Worm (Caenorhabditis elegans) whole organism, early embryonic: ENCODE data around the gene F14H12.6.

Source experiments
- B0310.2 ChIP-seq: sonication (generic microtip); optimal IDR thresholded peaks from 2 replicates; lab custom pipeline; 2016; ENCODE audit warnings: mild to moderate bottlenecking, missing genetic modification characterization, missing compliant biosample characterization
- F13C5.2 ChIP-seq: sonication (generic microtip); optimal IDR thresholded peaks from 2 replicates; lab custom pipeline; 2017; ENCODE audit warnings: mild to moderate bottlenecking, missing genetic modification characterization, inconsistent platforms, missing compliant biosample characterization
- aly-1 ChIP-seq: sonication (generic microtip); optimal IDR thresholded peaks from 2 replicates; lab custom pipeline; 2016; ENCODE audit warnings: missing genetic modification characterization, missing compliant biosample characterization
- ama-1 ChIP-seq: fragments of 150-350 bp; optimal IDR thresholded peaks from 2 replicates; lab custom pipeline; 2014
- ceh-13 ChIP-seq: fragments of 200-800 bp; sonication (Bioruptor generic); optimal IDR thresholded peaks from 2 replicates; lab custom pipeline; 2018; ENCODE audit warnings: mild to moderate bottlenecking, missing genetic modification characterization, missing compliant biosample characterization
- ceh-36 ChIP-seq: sonication (generic microtip); optimal IDR thresholded peaks from 2 replicates; lab custom pipeline; 2016; ENCODE audit warnings: missing genetic modification characterization, inconsistent platforms, missing compliant biosample characterization
- ets-7 ChIP-seq: sonication (generic microtip); optimal IDR thresholded peaks from 2 replicates; lab custom pipeline; 2016; ENCODE audit warnings: missing genotype, missing genetic modification characterization, missing compliant biosample characterization
- flt-1 ChIP-seq: fragments of 200-800 bp; sonication (Bioruptor generic); IDR thresholded peaks from 2 replicates; pipeline ENCODE4 v1.3.6; 2022; ENCODE audit warnings: missing genetic modification characterization, missing compliant biosample characterization
- hmbx-1 ChIP-seq: sonication (generic microtip); optimal IDR thresholded peaks from 2 replicates; lab custom pipeline; 2016; ENCODE audit warnings: mild to moderate bottlenecking, missing genetic modification characterization, missing compliant biosample characterization
- hmg-4 ChIP-seq: fragments of 200-800 bp; sonication (Bioruptor generic); optimal IDR thresholded peaks from 2 replicates; lab custom pipeline; 2018; ENCODE audit warnings: mild to moderate bottlenecking, missing genetic modification characterization, missing compliant biosample characterization
- hnd-1 ChIP-seq: sonication (generic microtip); optimal IDR thresholded peaks from 2 replicates; lab custom pipeline; 2016; ENCODE audit warnings: missing genetic modification characterization, missing compliant biosample characterization
- pes-1 ChIP-seq: fragments of 200-800 bp; sonication (Bioruptor generic); IDR thresholded peaks from 2 replicates; pipeline ENCODE4 v1.3.6; 2022; ENCODE audit warnings: missing genetic modification reagents, missing genetic modification characterization, missing compliant biosample characterization
- scrt-1 ChIP-seq: fragments of 200-800 bp; sonication (Bioruptor generic); IDR thresholded peaks from 2 replicates; pipeline ENCODE4 v1.3.6; 2022; ENCODE audit warnings: missing genetic modification characterization, missing compliant biosample characterization
- sea-1 ChIP-seq: fragments of 200-800 bp; sonication (Bioruptor generic); conservative IDR thresholded peaks from 2 replicates; pipeline ENCODE4 v1.3.6; 2022; ENCODE audit warnings: missing genetic modification characterization, missing compliant biosample characterization
- tbx-11 ChIP-seq: fragments of 200-800 bp; sonication (Bioruptor generic); IDR thresholded peaks from 2 replicates; pipeline ENCODE4 v1.3.6; 2022; ENCODE audit warnings: missing genetic modification characterization, missing compliant biosample characterization
- tbx-37 ChIP-seq: fragments of 200-800 bp; sonication (Bioruptor generic); conservative IDR thresholded peaks from 2 replicates; pipeline ENCODE4 v1.3.6; 2022; ENCODE audit warnings: missing genetic modification reagents, missing genetic modification characterization, missing compliant biosample characterization
- tra-4 ChIP-seq: sonication (generic microtip); optimal IDR thresholded peaks from 2 replicates; lab custom pipeline; 2017; ENCODE audit warnings: missing genetic modification characterization, missing compliant biosample characterization

F14H12.6 gene

DNA sequence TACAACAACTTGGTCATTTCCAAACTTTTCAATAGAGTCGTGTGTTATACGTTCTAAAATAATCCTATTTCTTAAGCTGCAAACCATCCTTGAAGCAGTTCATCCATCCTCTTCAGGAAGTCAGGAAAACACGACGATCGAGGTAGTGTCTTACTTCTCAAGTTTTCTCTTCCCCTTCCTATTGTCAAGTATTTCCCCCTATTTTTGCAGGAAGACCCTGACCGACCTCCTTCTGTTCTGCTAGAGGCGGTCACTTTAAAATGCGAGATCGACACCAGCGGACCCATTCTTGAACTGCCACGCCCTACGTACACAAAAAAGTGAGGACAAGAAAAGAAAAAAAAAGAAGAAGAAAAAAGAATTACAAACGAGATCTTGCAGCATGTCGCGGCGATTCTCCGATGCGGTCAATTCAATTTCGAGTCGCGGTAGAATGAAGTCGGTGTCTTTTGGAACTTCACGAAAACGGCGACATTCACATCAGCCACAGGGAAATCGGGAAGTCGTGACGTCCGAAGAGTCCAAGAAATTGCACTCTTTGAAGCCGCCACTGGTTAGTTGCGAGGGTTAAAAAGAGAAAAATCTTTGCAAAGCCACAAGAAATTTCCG lies 34.4 kb downstream of the F14H12.6 start:
- TF ChIP-seq hnd-1 (tag; lab: Kevin White, UChicago) (no peak), B0310.2 (tag; lab: Kevin White, UChicago) (no peak)

DNA sequence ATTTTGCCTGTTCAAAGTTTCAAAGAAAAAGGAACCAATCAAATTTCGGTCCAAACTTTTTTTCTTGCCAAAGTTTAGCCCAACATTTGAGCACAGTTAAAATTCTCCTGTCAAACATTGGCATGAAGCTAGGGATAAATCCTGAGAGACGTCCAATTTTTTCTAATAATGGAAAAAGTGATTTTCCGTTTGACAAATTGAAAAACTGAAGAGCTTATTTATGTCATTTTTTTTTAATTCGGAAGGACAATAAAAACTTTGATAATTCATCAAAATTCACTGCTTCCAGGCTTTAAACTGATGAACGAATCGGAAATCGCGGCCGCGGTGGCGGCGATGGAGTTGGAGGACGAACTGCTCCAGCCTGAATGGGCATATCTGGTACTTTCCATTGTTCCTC lies 36.8 kb downstream of the F14H12.6 start, which contains the start of gene dop-6:
TSS of gene dop-6 (plus strand) at position 301 of the 400 bp plus-strand sequence.
- TF ChIP-seq tra-4 (tag; lab: Kevin White, UChicago) (no peak), ets-7 (tag; lab: Kevin White, UChicago) (no peak), hnd-1 (tag; lab: Kevin White, UChicago) (no peak), aly-1 (tag; lab: Kevin White, UChicago) (no peak), B0310.2 (tag; lab: Kevin White, UChicago) (no peak), ceh-36 (tag; lab: Kevin White, UChicago) (no peak), scrt-1 (GFP tag; lab: Robert Waterston, UW) (no peak), sea-1 (GFP tag; lab: Robert Waterston, UW) (no peak), ama-1 (lab: Kevin White, UChicago) (no peak), flt-1 (GFP tag; lab: Robert Waterston, UW) (no peak), tbx-37 (no peak), F13C5.2 (tag; lab: Kevin White, UChicago) (no peak), tbx-11 (GFP tag; lab: Robert Waterston, UW) (no peak)

DNA sequence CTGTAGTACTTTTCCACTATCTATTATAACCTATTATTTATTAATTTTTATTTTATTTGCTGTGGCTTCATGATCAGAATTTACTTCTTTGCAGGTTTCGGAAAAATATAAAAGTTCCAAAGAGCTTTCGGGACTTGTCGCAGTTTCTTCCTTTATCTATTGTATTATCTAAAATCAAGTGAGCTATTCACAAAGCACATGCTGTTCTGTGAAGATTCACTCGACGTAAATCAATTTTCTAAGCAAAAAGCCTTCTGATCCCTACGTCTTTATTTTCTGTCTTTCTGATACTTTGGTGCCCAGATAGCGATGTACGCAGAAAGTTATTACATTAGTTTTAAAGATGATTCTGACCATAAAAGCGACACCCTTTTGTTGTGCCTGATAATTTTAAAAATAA lies 40.3 kb downstream of the F14H12.6 start:
- TF ChIP-seq tbx-37 (no peak), ceh-13 (GFP tag; lab: Kevin White, UChicago) (no peak), pes-1 (no peak), tra-4 (tag; lab: Kevin White, UChicago) (no peak), scrt-1 (GFP tag; lab: Robert Waterston, UW) (no peak), ets-7 (tag; lab: Kevin White, UChicago) (no peak), hmbx-1 (tag; lab: Kevin White, UChicago) (no peak), B0310.2 (tag; lab: Kevin White, UChicago) (no peak), hmg-4 (GFP tag; lab: Kevin White, UChicago) (no peak), F13C5.2 (tag; lab: Kevin White, UChicago) (no peak), aly-1 (tag; lab: Kevin White, UChicago) (no peak), ama-1 (lab: Kevin White, UChicago) (no peak), tbx-11 (GFP tag; lab: Robert Waterston, UW) (no peak), sea-1 (GFP tag; lab: Robert Waterston, UW) (no peak), flt-1 (GFP tag; lab: Robert Waterston, UW) (no peak), hnd-1 (tag; lab: Kevin White, UChicago) (no peak), ceh-36 (tag; lab: Kevin White, UChicago) (no peak)

DNA sequence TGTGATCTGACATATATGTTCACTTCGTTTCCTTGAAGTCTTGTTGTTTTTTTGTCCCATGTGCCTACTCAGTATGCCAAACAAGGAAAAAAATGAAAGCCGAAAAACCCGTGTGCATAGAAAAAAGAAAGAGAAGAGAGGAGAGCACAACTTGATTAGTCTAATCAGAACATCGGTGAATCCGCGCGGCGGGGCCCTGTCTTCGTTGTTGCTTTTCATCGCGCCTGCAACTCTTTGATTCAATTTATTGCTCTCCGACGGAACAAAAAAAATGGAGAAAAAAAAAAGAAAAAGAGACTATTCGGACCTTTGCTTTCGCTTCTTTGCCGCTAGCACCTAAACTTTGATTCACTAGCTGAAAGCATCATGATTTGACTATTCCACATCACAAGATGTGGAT lies 42.4 kb downstream of the F14H12.6 start:
- TF ChIP-seq flt-1 (GFP tag; lab: Robert Waterston, UW) (no peak), sea-1 (GFP tag; lab: Robert Waterston, UW) (no peak), hnd-1 (tag; lab: Kevin White, UChicago) (no peak), hmbx-1 (tag; lab: Kevin White, UChicago) (no peak), tbx-37 (no peak)

DNA sequence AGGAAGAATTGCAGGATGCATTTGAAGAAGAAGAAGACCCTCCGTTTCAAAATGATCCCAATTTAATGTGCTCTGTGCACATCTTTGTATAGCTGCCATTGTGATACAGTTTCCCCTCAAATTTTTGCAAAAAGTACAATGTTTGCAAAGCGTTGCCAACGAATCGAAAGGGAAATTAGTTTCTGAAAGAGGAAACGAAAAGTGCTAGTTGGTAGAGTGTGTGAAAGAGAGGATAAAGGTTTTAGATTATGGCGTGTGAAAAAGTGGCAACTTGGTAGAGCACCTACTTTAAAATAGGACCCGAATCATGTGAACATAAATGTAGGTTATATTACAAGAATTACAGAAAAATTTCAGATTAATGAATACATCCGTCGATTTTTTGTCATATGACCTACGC lies 45.7 kb downstream of the F14H12.6 start, which contains the start of gene C52B9.8:
TSS of gene C52B9.8 (minus strand) at position 101 of the 400 bp plus-strand sequence.
- TF ChIP-seq hmg-4 (GFP tag; lab: Kevin White, UChicago) (no peak), flt-1 (GFP tag; lab: Robert Waterston, UW) (no peak), tbx-37 (no peak), scrt-1 (GFP tag; lab: Robert Waterston, UW) (no peak), ets-7 (tag; lab: Kevin White, UChicago) (no peak), hnd-1 (tag; lab: Kevin White, UChicago) (no peak), B0310.2 (tag; lab: Kevin White, UChicago) (no peak), tbx-11 (GFP tag; lab: Robert Waterston, UW) (no peak), tra-4 (tag; lab: Kevin White, UChicago) (no peak), ceh-36 (tag; lab: Kevin White, UChicago) (no peak), hmbx-1 (tag; lab: Kevin White, UChicago) (no peak), pes-1 (no peak), ceh-13 (GFP tag; lab: Kevin White, UChicago) (no peak), aly-1 (tag; lab: Kevin White, UChicago) (no peak)

DNA sequence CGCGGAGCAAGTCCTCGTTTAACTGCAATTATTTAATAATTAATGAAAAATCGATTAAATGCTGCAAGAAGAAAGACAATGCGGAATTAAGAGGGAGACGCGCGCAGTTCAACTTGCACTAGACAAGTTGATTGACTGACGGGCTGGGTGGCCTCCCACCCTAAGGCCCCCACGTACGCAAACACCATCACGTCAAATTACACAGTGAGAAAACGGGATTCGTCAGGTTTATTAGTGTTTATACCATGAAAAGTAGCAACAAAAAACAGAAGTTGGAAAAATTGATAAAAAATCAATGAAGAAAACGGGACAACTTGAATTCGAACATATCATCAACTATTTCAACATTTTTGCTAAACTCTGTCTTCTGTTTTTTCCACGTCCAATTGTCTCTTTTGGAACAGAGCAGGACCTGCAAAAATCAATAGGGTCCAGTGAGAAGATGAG lies 49.8 kb downstream of the F14H12.6 start:
- TF ChIP-seq ceh-36 (tag; lab: Kevin White, UChicago), result peak; percentile 12
- TF ChIP-seq scrt-1 (GFP tag; lab: Robert Waterston, UW), result no peak
- peak; percentile 36; the same call in 1 of the 2 replicates for TF ChIP-seq tbx-37
